Fruit fly (Drosophila melanogaster) whole organism, embryonic: ENCODE measurements around the gene Acsx1L.

Experiments
- CG3407 ChIP-seq: fragments of 200-800 bp; sonication (Bioruptor generic); optimal IDR thresholded peaks from 2 replicates; lab custom pipeline; 2018; ENCODE audit warnings: missing biosample characterization, mild to moderate bottlenecking, missing genetic modification characterization
- CG8765 ChIP-seq: fragments of 200-800 bp; sonication (Bioruptor generic); IDR thresholded peaks from 2 replicates; pipeline ENCODE4 v1.3.6; 2022; ENCODE audit warnings: missing biosample characterization, missing genetic modification characterization
- cato ChIP-seq: fragments of 200-800 bp; sonication (Bioruptor generic); optimal IDR thresholded peaks from 2 replicates; lab custom pipeline; 2016; ENCODE audit warnings: missing biosample characterization, missing genetic modification characterization, borderline replicate concordance
- pum ChIP-seq: fragments of 200-800 bp; sonication (Bioruptor generic); optimal IDR thresholded peaks from 2 replicates; lab custom pipeline; 2016; ENCODE audit warnings: missing biosample characterization, missing genetic modification characterization
- tup ChIP-seq: fragments of 200-800 bp; sonication (Bioruptor generic); optimal IDR thresholded peaks from 2 replicates; lab custom pipeline; 2016; ENCODE audit warnings: missing biosample characterization, mild to moderate bottlenecking, missing genetic modification characterization, moderate library complexity

DNA sequence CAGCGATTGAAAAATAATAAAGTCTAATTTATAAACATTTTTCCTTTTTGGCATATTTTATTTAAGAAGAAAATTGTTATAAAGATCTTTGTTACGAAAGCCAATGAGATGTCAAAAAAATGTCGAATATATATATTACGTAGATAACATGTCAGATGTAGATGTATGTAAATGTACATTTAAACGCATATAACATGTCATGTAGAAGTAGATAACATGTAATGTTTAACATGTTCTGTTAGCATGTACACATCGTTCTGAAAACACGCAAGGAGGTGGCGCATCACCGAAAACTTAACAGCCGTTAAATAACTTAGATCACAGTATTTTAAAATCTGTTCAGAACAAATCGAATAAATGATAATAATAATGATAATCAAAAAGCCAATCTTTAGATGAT lies 1.1 kb upstream of the Acsx1L start:
- TF ChIP-seq CG3407 (GFP tag; lab: Kevin White, UChicago), result no peak
- no peak for TF ChIP-seq tup
- TF ChIP-seq CG8765, result no peak
- TF ChIP-seq pum, result no peak
- no peak for TF ChIP-seq cato
